Fruit fly (Drosophila melanogaster): ENCODE results near the gene Pop1.

Gene Pop1

dm6 chrX:5646228-5646627 lies 23.8 kb downstream of the Pop1 start (continued):
- no peak for TF ChIP-seq tio (GFP tag; optimal IDR thresholded peaks at IDR 0.05)
- TF ChIP-seq CG6813 (GFP tag; optimal IDR thresholded peaks at IDR 0.05) = no peak
- TF ChIP-seq Meics (GFP tag; optimal IDR thresholded peaks at IDR 0.05) = no peak
- TF ChIP-seq sna (GFP tag; IDR thresholded peaks at IDR 0.05; ENCODE audit: partially characterized antibody) = no peak
- TF ChIP-seq maf-S (GFP tag; optimal IDR thresholded peaks at IDR 0.05) = no peak
- TF ChIP-seq Bdp1 (GFP tag; optimal IDR thresholded peaks at IDR 0.05) = no peak
- TF ChIP-seq ken (GFP tag; IDR thresholded peaks at IDR 0.05) = no peak
- no peak for TF ChIP-seq Hr39 (optimal IDR thresholded peaks at IDR 0.05)
- TF ChIP-seq Elba2 (GFP tag; optimal IDR thresholded peaks at IDR 0.05) = no peak
- TF ChIP-seq gce (GFP tag; IDR thresholded peaks at IDR 0.05) = no peak
- no peak for TF ChIP-seq mld (GFP tag; IDR thresholded peaks at IDR 0.05; ENCODE audit: partially characterized antibody)
- TF ChIP-seq gro (GFP tag; optimal IDR thresholded peaks at IDR 0.05) = no peak
- TF ChIP-seq fd3F (GFP tag; optimal IDR thresholded peaks at IDR 0.05) = no peak
- no peak for TF ChIP-seq sr (GFP tag; IDR thresholded peaks at IDR 0.05)
- no peak for TF ChIP-seq CG4820 (GFP tag; optimal IDR thresholded peaks at IDR 0.05)
- no peak for TF ChIP-seq fru (optimal IDR thresholded peaks at IDR 0.05)
- TF ChIP-seq CG6765 (GFP tag; optimal IDR thresholded peaks at IDR 0.05) = no peak
- no peak for TF ChIP-seq dmrt99B (tag; optimal IDR thresholded peaks at IDR 0.05)
- TF ChIP-seq CG11247 (GFP tag; IDR thresholded peaks at IDR 0.05) = no peak
- TF ChIP-seq gt (GFP tag; IDR thresholded peaks at IDR 0.05) = no peak
- TF ChIP-seq Tbp (GFP tag; optimal IDR thresholded peaks at IDR 0.05) = no peak
- no peak for TF ChIP-seq p53 (GFP tag; optimal IDR thresholded peaks at IDR 0.05)
- TF ChIP-seq vfl (GFP tag; optimal IDR thresholded peaks at IDR 0.05) = no peak
- TF ChIP-seq repo (GFP tag; optimal IDR thresholded peaks at IDR 0.05) = no peak
- no peak for TF ChIP-seq CG3847 (GFP tag; IDR thresholded peaks at IDR 0.05)
- no peak for TF ChIP-seq HLHmδ (GFP tag; optimal IDR thresholded peaks at IDR 0.05)
- no peak for TF ChIP-seq cato (GFP tag; optimal IDR thresholded peaks at IDR 0.05; ENCODE audit: borderline replicate concordance)
- no peak for TF ChIP-seq CG7786 (GFP tag; optimal IDR thresholded peaks at IDR 0.05)
- no peak for TF ChIP-seq Rfx (GFP tag; IDR thresholded peaks at IDR 0.05)
- no peak for TF ChIP-seq E2f2 (GFP tag; IDR thresholded peaks at IDR 0.05)
- no peak for TF ChIP-seq bbx (GFP tag; IDR thresholded peaks at IDR 0.05; ENCODE audit: partially characterized antibody)
- no peak for TF ChIP-seq pho (GFP tag; optimal IDR thresholded peaks at IDR 0.05)
- no peak for TF ChIP-seq pan (optimal IDR thresholded peaks at IDR 0.05)
- no peak for TF ChIP-seq pan (GFP tag; optimal IDR thresholded peaks at IDR 0.05 in 1 of 2, IDR thresholded peaks at IDR 0.05 in 1 of 2)
- no peak for TF ChIP-seq hbn (GFP tag; IDR thresholded peaks at IDR 0.05; ENCODE audit: partially characterized antibody)
- no peak for TF ChIP-seq hkb (optimal IDR thresholded peaks at IDR 0.05)
- TF ChIP-seq hkb (GFP tag; IDR thresholded peaks at IDR 0.05) = peak; percentile 10; the same call in 1 of the 2 replicates
- TF ChIP-seq btn (GFP tag; optimal IDR thresholded peaks at IDR 0.05) = no peak
- TF ChIP-seq CG7271 (tag; optimal IDR thresholded peaks at IDR 0.05) = no peak
- TF ChIP-seq ac (GFP tag; optimal IDR thresholded peaks at IDR 0.05) = no peak
- peak; percentile 30 for TF ChIP-seq CG10267 (tag; optimal IDR thresholded peaks at IDR 0.05)
- no peak for TF ChIP-seq CG11093 (GFP tag; IDR thresholded peaks at IDR 0.05)
- TF ChIP-seq CG7928 (GFP tag; optimal IDR thresholded peaks at IDR 0.05) = no peak
- no peak for TF ChIP-seq salm (tag; optimal IDR thresholded peaks at IDR 0.05)
- no peak for TF ChIP-seq tap (tag; optimal IDR thresholded peaks at IDR 0.05)
- TF ChIP-seq CG31224 (GFP tag; IDR thresholded peaks at IDR 0.05) = no peak
- TF ChIP-seq Mad (GFP tag; optimal IDR thresholded peaks at IDR 0.05) = no peak
- TF ChIP-seq Spps (tag; optimal IDR thresholded peaks at IDR 0.05) = no peak
- TF ChIP-seq ERR (GFP tag; optimal IDR thresholded peaks at IDR 0.05) = no peak
- TF ChIP-seq H2.0 (GFP tag; IDR thresholded peaks at IDR 0.05) = no peak
- TF ChIP-seq Bgb (GFP tag; IDR thresholded peaks at IDR 0.05; ENCODE audit: partially characterized antibody) = no peak
- no peak for TF ChIP-seq CG17186 (GFP tag; optimal IDR thresholded peaks at IDR 0.05)
- no peak for TF ChIP-seq croc (GFP tag; conservative IDR thresholded peaks at IDR 0.05)
- no peak for TF ChIP-seq CG3163 (GFP tag; optimal IDR thresholded peaks at IDR 0.05)
